Fruit fly (Drosophila melanogaster) whole organism, embryonic: ENCODE results near the gene hry.

ENCODE experiments used
- Atf6 ChIP-seq: fragments of 200-800 bp; sonication (Bioruptor generic); IDR thresholded peaks from 2 replicates; pipeline ENCODE4 v1.3.6; 2022; ENCODE audit warnings: missing biosample characterization, missing genetic modification characterization
- BtbVII ChIP-seq: fragments of 200-800 bp; sonication (Bioruptor generic); optimal IDR thresholded peaks from 3 replicates; lab custom pipeline; 2017; ENCODE audit warnings: missing biosample characterization, mild to moderate bottlenecking, missing genetic modification characterization
- CG10565 ChIP-seq: fragments of 200-800 bp; sonication (Bioruptor generic); optimal IDR thresholded peaks from 3 replicates; lab custom pipeline; 2016; ENCODE audit warnings: missing biosample characterization, mild to moderate bottlenecking, missing genetic modification characterization
- CG11247 ChIP-seq: fragments of 200-800 bp; sonication (Bioruptor generic); IDR thresholded peaks from 2 replicates; pipeline ENCODE4 v1.3.6; 2022; ENCODE audit warnings: missing biosample characterization, missing genetic modification characterization
- CG11456 ChIP-seq: fragments of 200-800 bp; sonication (Bioruptor generic); IDR thresholded peaks from 3 replicates; pipeline ENCODE4 v1.3.6; 2022; ENCODE audit warnings: missing biosample characterization, missing genetic modification characterization
- CG1233 ChIP-seq: fragments of 200-800 bp; sonication (Bioruptor generic); optimal IDR thresholded peaks from 4 replicates; lab custom pipeline; 2018; ENCODE audit warnings: missing biosample characterization, mild to moderate bottlenecking, missing genetic modification characterization
- CG13624 ChIP-seq: fragments of 200-800 bp; sonication (Bioruptor generic); optimal IDR thresholded peaks from 2 replicates; lab custom pipeline; 2016; ENCODE audit warnings: missing biosample characterization, missing genetic modification characterization
- CG14710 ChIP-seq: fragments of 200-800 bp; sonication (Bioruptor generic); optimal IDR thresholded peaks from 3 replicates; lab custom pipeline; 2019; ENCODE audit warnings: missing biosample characterization, mild to moderate bottlenecking, missing genetic modification characterization, moderate library complexity
- CG15269 ChIP-seq: fragments of 200-800 bp; sonication (Bioruptor generic); optimal IDR thresholded peaks from 2 replicates; lab custom pipeline; 2018; ENCODE audit warnings: missing biosample characterization, mild to moderate bottlenecking, missing genetic modification characterization, moderate library complexity
- CG17568 ChIP-seq: fragments of 200-800 bp; sonication (Bioruptor generic); optimal IDR thresholded peaks from 2 replicates; lab custom pipeline; 2018; ENCODE audit warnings: missing biosample characterization, mild to moderate bottlenecking, missing genetic modification characterization, moderate library complexity
- CG17912 ChIP-seq: fragments of 200-800 bp; sonication (Bioruptor generic); optimal IDR thresholded peaks from 2 replicates; lab custom pipeline; 2018; ENCODE audit warnings: missing biosample characterization, mild to moderate bottlenecking, missing genetic modification characterization
- CG3163 ChIP-seq: fragments of 200-800 bp; sonication (Bioruptor generic); optimal IDR thresholded peaks from 3 replicates; lab custom pipeline; 2016; ENCODE audit warnings: missing biosample characterization, missing genetic modification characterization
- CG34376 ChIP-seq: fragments of 200-800 bp; sonication (Bioruptor generic); optimal IDR thresholded peaks from 2 replicates; lab custom pipeline; 2018; ENCODE audit warnings: missing biosample characterization, mild to moderate bottlenecking, missing genetic modification characterization
- CG3995 ChIP-seq: fragments of 200-800 bp; sonication (Bioruptor generic); optimal IDR thresholded peaks from 3 replicates; lab custom pipeline; 2016; ENCODE audit warnings: missing biosample characterization, missing genetic modification characterization
- CG43689 ChIP-seq: fragments of 200-800 bp; sonication (Bioruptor generic); IDR thresholded peaks from 2 replicates; pipeline ENCODE4 v1.3.6; 2022; ENCODE audit warnings: missing biosample characterization, missing genetic modification characterization
- CG4820 ChIP-seq: fragments of 200-800 bp; sonication (Bioruptor generic); optimal IDR thresholded peaks from 3 replicates; lab custom pipeline; 2016; ENCODE audit warnings: missing biosample characterization, missing genetic modification characterization
- CG7271 ChIP-seq: fragments of 200-800 bp; sonication (Bioruptor generic); optimal IDR thresholded peaks from 2 replicates; lab custom pipeline; 2018; ENCODE audit warnings: missing biosample characterization, mild to moderate bottlenecking, missing genetic modification characterization, moderate library complexity
- CG9609 ChIP-seq: fragments of 200-800 bp; sonication (Bioruptor generic); optimal IDR thresholded peaks from 3 replicates; lab custom pipeline; 2016; ENCODE audit warnings: missing biosample characterization, missing genetic modification characterization
- CG9797 ChIP-seq: fragments of 200-800 bp; sonication (Bioruptor generic); optimal IDR thresholded peaks from 3 replicates; lab custom pipeline; 2018; ENCODE audit warnings: missing biosample characterization, mild to moderate bottlenecking, missing genetic modification characterization
- CG9932 ChIP-seq: fragments of 200-800 bp; sonication (Bioruptor generic); IDR thresholded peaks from 2 replicates; pipeline ENCODE4 v1.3.6; 2022; ENCODE audit warnings: missing biosample characterization, missing genetic modification characterization
- Fer2 ChIP-seq: fragments of 200-800 bp; sonication (Bioruptor generic); optimal IDR thresholded peaks from 2 replicates; lab custom pipeline; 2018; ENCODE audit warnings: missing biosample characterization, mild to moderate bottlenecking, missing genetic modification characterization, moderate library complexity
- Hey ChIP-seq: fragments of 200-800 bp; sonication (Bioruptor generic); optimal IDR thresholded peaks from 3 replicates; lab custom pipeline; 2018; ENCODE audit warnings: missing biosample characterization, mild to moderate bottlenecking, missing genetic modification characterization
- HmgD ChIP-seq: fragments of 200-800 bp; sonication (Bioruptor generic); optimal IDR thresholded peaks from 3 replicates; lab custom pipeline; 2016; ENCODE audit warnings: missing biosample characterization, missing genetic modification characterization
- HmgZ ChIP-seq: fragments of 200-800 bp; sonication (Bioruptor generic); optimal IDR thresholded peaks from 2 replicates; lab custom pipeline; 2018; ENCODE audit warnings: missing biosample characterization, mild to moderate bottlenecking, missing genetic modification characterization
- MBD-R2 ChIP-seq: fragments of 200-800 bp; sonication (Bioruptor generic); IDR thresholded peaks from 2 replicates; pipeline ENCODE4 v1.3.6; 2022; ENCODE audit warnings: missing biosample characterization, missing genetic modification characterization
- MTF-1 ChIP-seq: fragments of 200-800 bp; sonication (Bioruptor generic); optimal IDR thresholded peaks from 2 replicates; lab custom pipeline; 2018; ENCODE audit warnings: missing biosample characterization, mild to moderate bottlenecking, missing genetic modification characterization, borderline replicate concordance
- Nf-YC ChIP-seq: fragments of 200-800 bp; optimal IDR thresholded peaks from 3 replicates; lab custom pipeline; 2019; ENCODE audit warnings: missing biosample characterization, mild to moderate bottlenecking, missing genetic modification characterization, moderate library complexity
- Ravus ChIP-seq: fragments of 200-800 bp; sonication (Bioruptor generic); IDR thresholded peaks from 2 replicates; pipeline ENCODE4 v1.3.6; 2022; ENCODE audit warnings: missing biosample characterization, missing genetic modification characterization
- Rfx ChIP-seq: fragments of 200-800 bp; sonication (Bioruptor generic); IDR thresholded peaks from 2 replicates; pipeline ENCODE4 v1.3.6; 2022; ENCODE audit warnings: missing biosample characterization, missing genetic modification characterization
- Six4 ChIP-seq: fragments of 200-800 bp; sonication (Bioruptor generic); optimal IDR thresholded peaks from 2 replicates; lab custom pipeline; 2016; ENCODE audit warnings: missing biosample characterization, missing genetic modification characterization
- Spps ChIP-seq: fragments of 200-800 bp; sonication (Bioruptor generic); optimal IDR thresholded peaks from 2 replicates; lab custom pipeline; 2018; ENCODE audit warnings: missing biosample characterization, mild to moderate bottlenecking, missing genetic modification characterization
- Usf ChIP-seq: fragments of 200-800 bp; sonication (Bioruptor generic); optimal IDR thresholded peaks from 2 replicates; lab custom pipeline; 2017; ENCODE audit warnings: missing genotype, missing biosample characterization, missing genetic modification characterization
- amos ChIP-seq: fragments of 200-800 bp; sonication (Bioruptor generic); IDR thresholded peaks from 2 replicates; pipeline ENCODE4 v1.3.6; 2022; ENCODE audit warnings: missing biosample characterization, missing genetic modification characterization; ENCODE audit not compliant: partially characterized antibody
- bbx ChIP-seq: fragments of 200-800 bp; sonication (Bioruptor generic); IDR thresholded peaks from 2 replicates; pipeline ENCODE4 v1.3.6; 2022; ENCODE audit warnings: missing biosample characterization, missing genetic modification characterization; ENCODE audit not compliant: partially characterized antibody
- da ChIP-seq: fragments of 200-800 bp; sonication (Bioruptor generic); optimal IDR thresholded peaks from 2 replicates; lab custom pipeline; 2016; ENCODE audit warnings: missing biosample characterization, missing genetic modification characterization
- disco-r ChIP-seq: fragments of 200-800 bp; sonication (Bioruptor generic); optimal IDR thresholded peaks from 2 replicates; lab custom pipeline; 2016; ENCODE audit warnings: missing biosample characterization, missing genetic modification characterization
- dm ChIP-seq: fragments of 200-800 bp; sonication (Bioruptor generic); optimal IDR thresholded peaks from 3 replicates; lab custom pipeline; 2016; ENCODE audit warnings: missing biosample characterization, missing genetic modification characterization
- eyg ChIP-seq: fragments of 200-800 bp; sonication (Bioruptor generic); optimal IDR thresholded peaks from 3 replicates; lab custom pipeline; 2016; ENCODE audit warnings: missing biosample characterization, missing genetic modification characterization
- fru ChIP-seq: fragments of >200 bp; optimal IDR thresholded peaks from 2 replicates; lab custom pipeline; 2017
- ftz-f1 ChIP-seq: fragments of 200-800 bp; sonication (Bioruptor generic); optimal IDR thresholded peaks from 2 replicates; lab custom pipeline; 2016; ENCODE audit warnings: missing biosample characterization, missing genetic modification characterization
- grau ChIP-seq: fragments of 200-800 bp; optimal IDR thresholded peaks from 3 replicates; lab custom pipeline; 2019; ENCODE audit warnings: missing biosample characterization, mild to moderate bottlenecking, missing genetic modification characterization, moderate library complexity
- gro ChIP-seq: fragments of 200-800 bp; sonication (Bioruptor generic); optimal IDR thresholded peaks from 2 replicates; lab custom pipeline; 2016; ENCODE audit warnings: missing biosample characterization, missing genetic modification characterization
- hb ChIP-seq: fragments of 200-800 bp; sonication (Bioruptor generic); IDR thresholded peaks from 3 replicates; pipeline ENCODE4 v1.3.6; 2022; ENCODE audit warnings: missing biosample characterization, missing genetic modification characterization; ENCODE audit not compliant: partially characterized antibody
- insv ChIP-seq, 2 experiments: fragments of 200-800 bp; sonication (Bioruptor generic); optimal IDR thresholded peaks; 3 replicates each; lab custom pipeline; 2016 to 2018; ENCODE audit warnings: missing biosample characterization in 2 of 2, missing genetic modification characterization in 2 of 2
- kay ChIP-seq: fragments of 200-800 bp; sonication (Bioruptor generic); optimal IDR thresholded peaks from 2 replicates; lab custom pipeline; 2016; ENCODE audit warnings: missing biosample characterization, missing genetic modification characterization
- lmd ChIP-seq: fragments of 200-800 bp; sonication (Bioruptor generic); IDR thresholded peaks from 2 replicates; pipeline ENCODE4 v1.3.6; 2022; ENCODE audit warnings: missing biosample characterization, missing genetic modification characterization
- odd ChIP-seq: fragments of 200-800 bp; sonication (Bioruptor generic); optimal IDR thresholded peaks from 2 replicates; lab custom pipeline; 2017; ENCODE audit warnings: missing biosample characterization, mild to moderate bottlenecking, missing genetic modification characterization
- schlank ChIP-seq: fragments of 200-800 bp; sonication (Bioruptor generic); optimal IDR thresholded peaks from 2 replicates; lab custom pipeline; 2018; ENCODE audit warnings: missing biosample characterization, mild to moderate bottlenecking, missing genetic modification characterization
- seq ChIP-seq: fragments of 200-800 bp; sonication (Bioruptor generic); IDR thresholded peaks from 2 replicates; pipeline ENCODE4 v1.3.6; 2022; ENCODE audit warnings: missing biosample characterization, missing genetic modification characterization
- tio ChIP-seq: fragments of 200-800 bp; sonication (Bioruptor generic); optimal IDR thresholded peaks from 2 replicates; lab custom pipeline; 2017; ENCODE audit warnings: missing biosample characterization, missing genetic modification characterization, inconsistent platforms
- twi ChIP-seq: fragments of 200-800 bp; optimal IDR thresholded peaks from 2 replicates; lab custom pipeline; 2019; ENCODE audit warnings: missing biosample characterization, mild to moderate bottlenecking, missing genetic modification characterization, moderate library complexity

Gene hry

dm6 chr3L:8667809-8668593 lies 7.6 kb upstream of the hry start (continued):
- no peak for TF ChIP-seq tio (GFP tag; lab: Kevin White, UChicago)
- TF ChIP-seq CG13624 (GFP tag; lab: Kevin White, UChicago) = no peak
- no peak for TF ChIP-seq schlank (tag; lab: Kevin White, UChicago)
- TF ChIP-seq MTF-1 (GFP tag; lab: Kevin White, UChicago) = no peak
- no peak for TF ChIP-seq CG9797
- no peak for TF ChIP-seq CG43689 (GFP tag; lab: Robert Waterston, UW)
- no peak for TF ChIP-seq ftz-f1 (GFP tag; lab: Kevin White, UChicago)
- no peak for TF ChIP-seq CG17912 (GFP tag; lab: Kevin White, UChicago)
- TF ChIP-seq BtbVII (GFP tag; lab: Kevin White, UChicago) = no peak
- TF ChIP-seq kay (GFP tag; lab: Kevin White, UChicago) = no peak
- TF ChIP-seq Atf6 = no peak
- TF ChIP-seq CG34376 (GFP tag; lab: Kevin White, UChicago) = no peak
- no peak for TF ChIP-seq seq (GFP tag; lab: Robert Waterston, UW)
- no peak for TF ChIP-seq amos (GFP tag; lab: Robert Waterston, UW)
- TF ChIP-seq gro (GFP tag; lab: Kevin White, UChicago) = no peak
- TF ChIP-seq da (GFP tag; lab: Kevin White, UChicago) = no peak
- TF ChIP-seq eyg (GFP tag; lab: Kevin White, UChicago) = no peak
- TF ChIP-seq dm (GFP tag; lab: Kevin White, UChicago) = no peak
- TF ChIP-seq Spps (tag; lab: Kevin White, UChicago) = peak; percentile 3
- peak; percentile 35; the same call in 1 of the 2 replicates for TF ChIP-seq lmd (GFP tag; lab: Robert Waterston, UW)
- no peak for TF ChIP-seq CG3163
- TF ChIP-seq Nf-YC = no peak
- no peak for TF ChIP-seq fru (lab: Kevin White, UChicago)
- TF ChIP-seq Fer2 = no peak
- no peak for TF ChIP-seq CG9932 (GFP tag; lab: Robert Waterston, UW)
- TF ChIP-seq CG11456 = no peak
- TF ChIP-seq disco-r (GFP tag; lab: Kevin White, UChicago) = no peak
- TF ChIP-seq HmgZ = no peak
- no peak for TF ChIP-seq CG7271 (tag; lab: Kevin White, UChicago)
- no peak for TF ChIP-seq Hey (tag; lab: Kevin White, UChicago)
- no peak for TF ChIP-seq CG3995 (GFP tag; lab: Kevin White, UChicago)
- TF ChIP-seq hb (GFP tag; lab: Robert Waterston, UW) = no peak
- peak; percentile 39 for TF ChIP-seq CG15269
- TF ChIP-seq CG4820 = peak; percentile 24
- TF ChIP-seq MBD-R2 = no peak
- TF ChIP-seq Ravus (GFP tag; lab: Robert Waterston, UW) = no peak
- no peak for TF ChIP-seq bbx (GFP tag; lab: Robert Waterston, UW)
- TF ChIP-seq CG17568 (GFP tag; lab: Kevin White, UChicago) = peak; percentile 4
- TF ChIP-seq CG14710 = peak; percentile 52
- TF ChIP-seq odd (GFP tag; lab: Kevin White, UChicago) = no peak
- TF ChIP-seq Six4 (GFP tag; lab: Kevin White, UChicago) = no peak
- peak; percentile 41 for TF ChIP-seq grau (tag; lab: Kevin White, UChicago)
- TF ChIP-seq Rfx = no peak
- TF ChIP-seq insv (GFP tag; optimal IDR thresholded peaks at IDR 0.05; lab: Kevin White, UChicago) = no peak
- no peak for TF ChIP-seq CG1233 (GFP tag; lab: Kevin White, UChicago)
- TF ChIP-seq CG11247 (GFP tag; lab: Robert Waterston, UW) = no peak
- no peak for TF ChIP-seq Usf (GFP tag; lab: Kevin White, UChicago)
- TF ChIP-seq CG10565 (GFP tag; lab: Kevin White, UChicago) = no peak
- TF ChIP-seq HmgD = no peak
- TF ChIP-seq twi (tag; lab: Kevin White, UChicago) = peak; percentile 7
- TF ChIP-seq CG9609 = no peak
